Worm (Caenorhabditis elegans) whole organism, L3 larva: Measurements from ENCODE around the gene srlf-15.

Experiments
- R02D3.7 ChIP-seq: fragments of 150-350 bp; optimal IDR thresholded peaks from 2 replicates; lab custom pipeline; 2014; ENCODE audit warnings: missing biosample characterization, missing genetic modification characterization
- ZK546.5 ChIP-seq: sonication (generic microtip); optimal IDR thresholded peaks from 2 replicates; lab custom pipeline; 2017; ENCODE audit warnings: missing biosample characterization, missing genetic modification characterization
- aly-2 ChIP-seq: fragments of 150-350 bp; optimal IDR thresholded peaks from 2 replicates; lab custom pipeline; 2014; ENCODE audit warnings: missing biosample characterization, missing genetic modification characterization
- ama-1 ChIP-seq: fragments of 150-350 bp; optimal IDR thresholded peaks from 2 replicates; lab custom pipeline; 2018
- ceh-28 ChIP-seq: fragments of 150-350 bp; optimal IDR thresholded peaks from 2 replicates; lab custom pipeline; 2014; ENCODE audit warnings: missing biosample characterization, missing genetic modification reagents, missing genetic modification characterization
- ceh-9 ChIP-seq: sonication (generic microtip); optimal IDR thresholded peaks from 2 replicates; lab custom pipeline; 2018; ENCODE audit warnings: missing biosample characterization, missing genetic modification characterization
- daf-12 ChIP-seq: fragments of 150-350 bp; optimal IDR thresholded peaks from 2 replicates; lab custom pipeline; 2014; ENCODE audit warnings: missing biosample characterization, missing genetic modification reagents, missing genetic modification characterization
- egl-27 ChIP-seq: sonication (generic microtip); optimal IDR thresholded peaks from 4 replicates; lab custom pipeline; 2017; ENCODE audit warnings: missing biosample characterization, missing genetic modification reagents, missing genetic modification characterization
- egl-5 ChIP-seq: fragments of 150-350 bp; optimal IDR thresholded peaks from 2 replicates; lab custom pipeline; 2017; ENCODE audit warnings: missing biosample characterization, missing genetic modification reagents, missing genetic modification characterization, inconsistent platforms
- elt-1 ChIP-seq: fragments of 150-350 bp; optimal IDR thresholded peaks from 2 replicates; lab custom pipeline; 2014; ENCODE audit warnings: missing biosample characterization, missing genetic modification characterization
- elt-2 ChIP-seq: sonication (generic microtip); optimal IDR thresholded peaks from 2 replicates; lab custom pipeline; 2016; ENCODE audit warnings: missing genetic modification reagents, mild to moderate bottlenecking, missing genetic modification characterization, missing compliant biosample characterization
- elt-3 ChIP-seq, 3 experiments: fragments of 150-350 bp in 1 of 3; sonication (generic microtip) in 2 of 3; optimal IDR thresholded peaks; 2 replicates in 2 of 3; 4 replicates in 1 of 3; lab custom pipeline; 2014 to 2017; ENCODE audit warnings: missing biosample characterization in 3 of 3, missing genetic modification characterization in 3 of 3
- eor-1 ChIP-seq, 2 experiments: fragments of 150-350 bp; optimal IDR thresholded peaks; 2 replicates each; lab custom pipeline; 2014 to 2018; ENCODE audit warnings: missing biosample characterization in 2 of 2, missing genetic modification characterization in 2 of 2
- fkh-10 ChIP-seq: sonication (generic microtip); optimal IDR thresholded peaks from 2 replicates; lab custom pipeline; 2017; ENCODE audit warnings: missing biosample characterization, missing genetic modification reagents, missing genetic modification characterization
- fkh-2 ChIP-seq: fragments of 150-350 bp; optimal IDR thresholded peaks from 2 replicates; lab custom pipeline; 2014; ENCODE audit warnings: missing biosample characterization, missing genetic modification reagents, missing genetic modification characterization
- fos-1 ChIP-seq: fragments of 150-350 bp; optimal IDR thresholded peaks from 2 replicates; lab custom pipeline; 2014; ENCODE audit warnings: missing biosample characterization, missing genetic modification characterization
- hmg-11 ChIP-seq: sonication (generic microtip); optimal IDR thresholded peaks from 2 replicates; lab custom pipeline; 2016; ENCODE audit warnings: missing genetic modification characterization, missing compliant biosample characterization
- jun-1 ChIP-seq: fragments of 150-350 bp; optimal IDR thresholded peaks from 2 replicates; lab custom pipeline; 2014; ENCODE audit warnings: missing biosample characterization, missing genetic modification reagents, missing genetic modification characterization
- lin-15B ChIP-seq: fragments of 150-350 bp; optimal IDR thresholded peaks from 2 replicates; lab custom pipeline; 2014; ENCODE audit warnings: missing biosample characterization, missing genetic modification characterization
- lin-39 ChIP-seq: fragments of 150-350 bp; optimal IDR thresholded peaks from 2 replicates; lab custom pipeline; 2018; ENCODE audit warnings: missing biosample characterization, missing genetic modification reagents, missing genetic modification characterization
- mdl-1 ChIP-seq: fragments of 150-350 bp; optimal IDR thresholded peaks from 2 replicates; lab custom pipeline; 2014; ENCODE audit warnings: missing biosample characterization, missing genetic modification characterization
- mml-1 ChIP-seq: fragments of 150-350 bp; sonication (generic microtip); optimal IDR thresholded peaks from 3 replicates; lab custom pipeline; 2014; ENCODE audit warnings: missing biosample characterization, missing genetic modification characterization
- nfya-1 ChIP-seq: sonication (generic microtip); optimal IDR thresholded peaks from 2 replicates; lab custom pipeline; 2017; ENCODE audit warnings: missing genetic modification characterization, mild to moderate bottlenecking, missing compliant biosample characterization, antibody characterized with exemption, moderate library complexity; ENCODE audit not compliant: insufficient read depth
- nhr-11 ChIP-seq: fragments of 150-350 bp; optimal IDR thresholded peaks from 2 replicates; lab custom pipeline; 2014; ENCODE audit warnings: missing biosample characterization, missing genetic modification characterization
- nhr-23 ChIP-seq: fragments of 150-350 bp; optimal IDR thresholded peaks from 2 replicates; lab custom pipeline; 2014; ENCODE audit warnings: missing biosample characterization, missing genetic modification reagents, missing genetic modification characterization
- nhr-237 ChIP-seq: fragments of 150-350 bp; optimal IDR thresholded peaks from 2 replicates; lab custom pipeline; 2014; ENCODE audit warnings: missing biosample characterization, missing genetic modification characterization
- nhr-25 ChIP-seq: sonication (generic microtip); optimal IDR thresholded peaks from 2 replicates; lab custom pipeline; 2017; ENCODE audit warnings: missing biosample characterization, missing genetic modification characterization
- nhr-28 ChIP-seq: fragments of 150-350 bp; optimal IDR thresholded peaks from 2 replicates; lab custom pipeline; 2014; ENCODE audit warnings: missing biosample characterization, missing genetic modification characterization
- nhr-43 ChIP-seq: sonication (generic microtip); optimal IDR thresholded peaks from 2 replicates; lab custom pipeline; 2016; ENCODE audit warnings: mild to moderate bottlenecking, missing genetic modification characterization, missing compliant biosample characterization; ENCODE audit not compliant: poor library complexity, severe bottlenecking
- nhr-67 ChIP-seq: fragments of 150-350 bp; optimal IDR thresholded peaks from 2 replicates; lab custom pipeline; 2014; ENCODE audit warnings: missing biosample characterization, missing genetic modification characterization
- nhr-76 ChIP-seq: fragments of 150-350 bp; sonication (generic microtip); optimal IDR thresholded peaks from 5 replicates; lab custom pipeline; 2014; ENCODE audit warnings: missing biosample characterization, missing genetic modification characterization
- nhr-77 ChIP-seq: fragments of 150-350 bp; optimal IDR thresholded peaks from 2 replicates; lab custom pipeline; 2014; ENCODE audit warnings: missing biosample characterization, missing genetic modification characterization
- pha-4 ChIP-seq: fragments of 150-350 bp; optimal IDR thresholded peaks from 2 replicates; lab custom pipeline; 2014; ENCODE audit warnings: missing biosample characterization, missing genetic modification reagents, missing genetic modification characterization
- pqm-1 ChIP-seq: fragments of 150-350 bp; optimal IDR thresholded peaks from 2 replicates; lab custom pipeline; 2017; ENCODE audit warnings: missing biosample characterization, missing genetic modification characterization, inconsistent platforms
- skn-1 ChIP-seq: fragments of 150-350 bp; optimal IDR thresholded peaks from 2 replicates; lab custom pipeline; 2014; ENCODE audit warnings: missing biosample characterization, missing genetic modification characterization
- snpc-4 ChIP-seq: fragments of 150-350 bp; optimal IDR thresholded peaks from 2 replicates; lab custom pipeline; 2014; ENCODE audit warnings: missing biosample characterization, missing genetic modification characterization
- tbx-2 ChIP-seq: sonication (generic microtip); optimal IDR thresholded peaks from 2 replicates; lab custom pipeline; 2016; ENCODE audit warnings: mild to moderate bottlenecking, missing genetic modification characterization, missing compliant biosample characterization
- unc-39 ChIP-seq: sonication (generic microtip); optimal IDR thresholded peaks from 4 replicates; lab custom pipeline; 2017; ENCODE audit warnings: missing biosample characterization, missing genetic modification characterization
- unc-62 ChIP-seq: fragments of 150-350 bp; sonication (generic microtip); optimal IDR thresholded peaks from 4 replicates; lab custom pipeline; 2014; ENCODE audit warnings: missing biosample characterization, missing genetic modification reagents, missing genetic modification characterization
- zag-1 ChIP-seq: fragments of 150-350 bp; optimal IDR thresholded peaks from 2 replicates; lab custom pipeline; 2014; ENCODE audit warnings: missing biosample characterization, missing genetic modification characterization
- ztf-11 ChIP-seq: fragments of 150-350 bp; optimal IDR thresholded peaks from 2 replicates; lab custom pipeline; 2014; ENCODE audit warnings: missing biosample characterization, missing genetic modification characterization

The srlf-15 gene

ce11 chrII:11032812-11033211 is 3.1 kb upstream of the srlf-15 start:
- TF ChIP-seq unc-39 (tag; lab: Kevin White, UChicago) (no peak), daf-12 (no peak), nhr-77 (tag; lab: Kevin White, UChicago) (no peak), elt-2 (no peak), nhr-23 (no peak), fkh-10 (GFP tag; lab: Kevin White, UChicago) (no peak), mml-1 (tag; lab: Kevin White, UChicago) (no peak), skn-1 (tag; lab: Kevin White, UChicago) (no peak), fos-1 (tag; lab: Kevin White, UChicago) (no peak), ztf-11 (tag; lab: Kevin White, UChicago) (no peak), hmg-11 (tag; lab: Kevin White, UChicago) (no peak), nhr-67 (tag; lab: Kevin White, UChicago) (no peak), nhr-25 (no peak), zag-1 (tag; lab: Kevin White, UChicago) (no peak)

ce11 chrII:11040140-11040539 is 4.3 kb downstream of the srlf-15 start:
- TF ChIP-seq pqm-1: no peak
- TF ChIP-seq unc-62 (GFP tag; lab: Kevin White, UChicago): no peak
- no peak for TF ChIP-seq mdl-1
- no peak for TF ChIP-seq elt-3 (tag; optimal IDR thresholded peaks at IDR 0.05; lab: Kevin White, UChicago)
- TF ChIP-seq tbx-2 (tag; lab: Kevin White, UChicago): no peak
- no peak for TF ChIP-seq nhr-25
- no peak for TF ChIP-seq eor-1 (tag; optimal IDR thresholded peaks at IDR 0.05; lab: Kevin White, UChicago)
- TF ChIP-seq egl-27 (tag; lab: Kevin White, UChicago): no peak
- TF ChIP-seq jun-1: no peak

- TF ChIP-seq mdl-1: no peak
Observed at ce11 chrII:11041027-11041426, 5.2 kb downstream of the srlf-15 start, which contains the start of gene cey-1. cey-1 (minus strand) TSS chrII:11041206.

ce11 chrII:11041846-11042262 is 6.0 kb downstream of the srlf-15 start:
- no peak for TF ChIP-seq pqm-1
- no peak for TF ChIP-seq mdl-1
- no peak for TF ChIP-seq elt-1 (tag; lab: Kevin White, UChicago)
- no peak for TF ChIP-seq ama-1 (lab: Kevin White, UChicago)
- TF ChIP-seq nhr-77 (tag; lab: Kevin White, UChicago): no peak
- no peak for TF ChIP-seq ztf-11 (tag; lab: Kevin White, UChicago)
- no peak for TF ChIP-seq pha-4 (tag; lab: Kevin White, UChicago)
- no peak for TF ChIP-seq elt-2
- no peak for TF ChIP-seq snpc-4 (tag; lab: Kevin White, UChicago)
- TF ChIP-seq aly-2 (tag; lab: Kevin White, UChicago): no peak
- TF ChIP-seq mml-1 (tag; lab: Kevin White, UChicago): no peak
- TF ChIP-seq nhr-28: no peak
- no peak for TF ChIP-seq fkh-2 (tag; lab: Kevin White, UChicago)
- TF ChIP-seq lin-39 (tag; lab: Kevin White, UChicago): peak; percentile 12
- no peak for TF ChIP-seq zag-1 (tag; lab: Kevin White, UChicago)
- TF ChIP-seq daf-12: no peak
- TF ChIP-seq unc-62 (GFP tag; lab: Kevin White, UChicago): no peak
- peak; percentile 47 for TF ChIP-seq nfya-1 (tag; lab: Kevin White, UChicago)
- TF ChIP-seq nhr-67 (tag; lab: Kevin White, UChicago): no peak
- no peak for TF ChIP-seq egl-5 (tag; lab: Kevin White, UChicago)
- TF ChIP-seq lin-15B: no peak
- peak; percentile 49 for TF ChIP-seq ceh-28
- no peak for TF ChIP-seq unc-39 (tag; lab: Kevin White, UChicago)
- no peak for TF ChIP-seq nhr-25
- TF ChIP-seq elt-3 (tag; optimal IDR thresholded peaks at IDR 0.05; lab: Kevin White, UChicago): no peak

- TF ChIP-seq skn-1 (tag; lab: Kevin White, UChicago): peak; percentile 46
- TF ChIP-seq hmg-11 (tag; lab: Kevin White, UChicago): peak; percentile 94
- no peak for TF ChIP-seq aly-2 (tag; lab: Kevin White, UChicago)
- peak; percentile 89 for TF ChIP-seq elt-2
- peak; percentile 24 for TF ChIP-seq nhr-25
- TF ChIP-seq unc-62 (GFP tag; lab: Kevin White, UChicago): peak; percentile 19
- peak; percentile 45 for TF ChIP-seq fkh-10 (GFP tag; lab: Kevin White, UChicago)
- no peak for TF ChIP-seq unc-39 (tag; lab: Kevin White, UChicago)
- no peak for TF ChIP-seq nhr-43 (tag; lab: Kevin White, UChicago)
- peak; percentile 21 for TF ChIP-seq snpc-4 (tag; lab: Kevin White, UChicago)
- TF ChIP-seq fkh-2 (tag; lab: Kevin White, UChicago): no peak
- no peak for TF ChIP-seq nhr-76
- peak; percentile 78 for TF ChIP-seq ceh-28
- TF ChIP-seq nhr-237 (tag; lab: Kevin White, UChicago): no peak
- no peak for TF ChIP-seq ceh-9 (tag; lab: Kevin White, UChicago)
- no peak for TF ChIP-seq zag-1 (tag; lab: Kevin White, UChicago)
- TF ChIP-seq egl-27 (tag; lab: Kevin White, UChicago): peak; percentile 52
- no peak for TF ChIP-seq elt-1 (tag; lab: Kevin White, UChicago)
- TF ChIP-seq pha-4 (tag; lab: Kevin White, UChicago): peak; percentile 64
- no peak for TF ChIP-seq ama-1 (lab: Kevin White, UChicago)
- TF ChIP-seq nfya-1 (tag; lab: Kevin White, UChicago): peak; percentile 86
- no peak for TF ChIP-seq ZK546.5 (tag; lab: Kevin White, UChicago)
- TF ChIP-seq R02D3.7 (tag; lab: Kevin White, UChicago): no peak
- no peak for TF ChIP-seq nhr-11 (tag; lab: Kevin White, UChicago)
- TF ChIP-seq fos-1 (tag; lab: Kevin White, UChicago): no peak
- no peak for TF ChIP-seq mdl-1
- no peak for TF ChIP-seq mml-1 (tag; lab: Kevin White, UChicago)
- peak; percentile 71 for TF ChIP-seq pqm-1
- peak; percentile 23 for TF ChIP-seq tbx-2 (tag; lab: Kevin White, UChicago)
- no peak for TF ChIP-seq nhr-28
Observed at ce11 chrII:11042878-11043331, 7.0 kb downstream of the srlf-15 start.
